Worm (Caenorhabditis elegans): Measurements from ENCODE around the gene K08D9.6.

The K08D9.6 gene

ce11 chrV:3244703-3245102 is 9.9 kb upstream of the K08D9.6 start, which contains the start of gene srj-7:
TSS of gene srj-7 (plus strand) at chrV:3245003.
- TF ChIP-seq nfya-1 (tag; optimal IDR thresholded peaks at IDR 0.05; ENCODE audit: borderline replicate concordance, insufficient read depth) (no peak), lir-1 (GFP tag; conservative IDR thresholded peaks at IDR 0.05) (no peak), K12H6.12 (tag; optimal IDR thresholded peaks at IDR 0.05) (no peak), snpc-3.4 (tag; optimal IDR thresholded peaks at IDR 0.05) (no peak), mes-4 (tag; optimal IDR thresholded peaks at IDR 0.05) (no peak), F52B5.7 (tag; optimal IDR thresholded peaks at IDR 0.05) (no peak), ceh-100 (GFP tag; IDR thresholded peaks at IDR 0.05) (no peak), bed-1 (GFP tag; IDR thresholded peaks at IDR 0.05) (no peak), athp-1 (tag; optimal IDR thresholded peaks at IDR 0.05) (no peak), cebp-2 (GFP tag; IDR thresholded peaks at IDR 0.05) (no peak), C17E4.6 (GFP tag; IDR thresholded peaks at IDR 0.05) (no peak)

- TF ChIP-seq ztf-3 (GFP tag; optimal IDR thresholded peaks at IDR 0.05) (no peak), rpc-1 (optimal IDR thresholded peaks at IDR 0.05) (no peak), rpc-1 (tag; optimal IDR thresholded peaks at IDR 0.05) (no peak), repo-1 (tag; optimal IDR thresholded peaks at IDR 0.05) (no peak), tbp1 (GFP tag; optimal IDR thresholded peaks at IDR 0.05) (no peak), dpl-1 (GFP tag; optimal IDR thresholded peaks at IDR 0.05) (no peak), F55B11.4 (tag; optimal IDR thresholded peaks at IDR 0.05; ENCODE audit: borderline replicate concordance, insufficient read depth) (no peak), mxl-1 (tag; optimal IDR thresholded peaks at IDR 0.05) (no peak), ets-4 (GFP tag; optimal IDR thresholded peaks at IDR 0.05) (no peak), ccch-3 (GFP tag; optimal IDR thresholded peaks at IDR 0.05) (no peak), hrde-1 (tag; optimal IDR thresholded peaks at IDR 0.05; ENCODE audit: borderline replicate concordance) (no peak), ceh-79 (tag; optimal IDR thresholded peaks at IDR 0.05) (no peak), hsf-1 (GFP tag; IDR thresholded peaks at IDR 0.05) (no peak), fkh-3 (tag; optimal IDR thresholded peaks at IDR 0.05) (no peak), somi-1 (GFP tag; optimal IDR thresholded peaks at IDR 0.05) (no peak), unc-62 (GFP tag; optimal IDR thresholded peaks at IDR 0.05) (no peak), B0019.2 (GFP tag; conservative IDR thresholded peaks at IDR 0.05) (no peak), ztf-18 (tag; optimal IDR thresholded peaks at IDR 0.05) (no peak), pha-4 (tag; optimal IDR thresholded peaks at IDR 0.05) (no peak)
Observed at ce11 chrV:3242984-3243383, 8.2 kb upstream of the K08D9.6 start, which contains the start of gene gst-23. TSS of gene gst-23 (plus strand) at chrV:3243284.

ce11 chrV:3241175-3241574 is 6.4 kb upstream of the K08D9.6 start, which contains the start of gene srj-11:
TSS of gene srj-11 (plus strand) at chrV:3241424.
- no peak for TF ChIP-seq snpc-3.4 (tag; optimal IDR thresholded peaks at IDR 0.05)
- no peak for TF ChIP-seq rpc-1 (optimal IDR thresholded peaks at IDR 0.05)
- TF ChIP-seq rpc-1 (tag; optimal IDR thresholded peaks at IDR 0.05), result no peak
- no peak for TF ChIP-seq ZK185.1 (tag; optimal IDR thresholded peaks at IDR 0.05; ENCODE audit: poor library complexity, severe bottlenecking)
- no peak for TF ChIP-seq ztf-26 (tag; optimal IDR thresholded peaks at IDR 0.05)
- no peak for TF ChIP-seq ceh-91 (GFP tag; IDR thresholded peaks at IDR 0.05)
- TF ChIP-seq nhr-179 (tag; optimal IDR thresholded peaks at IDR 0.05), result no peak
- TF ChIP-seq sea-2 (GFP tag; IDR thresholded peaks at IDR 0.05), result no peak
- TF ChIP-seq him-1 (tag; optimal IDR thresholded peaks at IDR 0.05), result no peak
- TF ChIP-seq repo-1 (tag; optimal IDR thresholded peaks at IDR 0.05), result no peak
- TF ChIP-seq pbrm-1 (GFP tag; IDR thresholded peaks at IDR 0.05), result no peak
- no peak for TF ChIP-seq zim-3 (tag; optimal IDR thresholded peaks at IDR 0.05)
- no peak for TF ChIP-seq mxl-1 (tag; optimal IDR thresholded peaks at IDR 0.05)
- TF ChIP-seq F55B11.4 (tag; optimal IDR thresholded peaks at IDR 0.05; ENCODE audit: borderline replicate concordance, insufficient read depth), result no peak
- no peak for TF ChIP-seq ceh-58 (GFP tag; IDR thresholded peaks at IDR 0.05)
- TF ChIP-seq ceh-79 (tag; optimal IDR thresholded peaks at IDR 0.05), result no peak
- no peak for TF ChIP-seq rec-8 (tag; optimal IDR thresholded peaks at IDR 0.05)
